Worm (Caenorhabditis elegans): ENCODE results near the gene grl-25.

DNA sequence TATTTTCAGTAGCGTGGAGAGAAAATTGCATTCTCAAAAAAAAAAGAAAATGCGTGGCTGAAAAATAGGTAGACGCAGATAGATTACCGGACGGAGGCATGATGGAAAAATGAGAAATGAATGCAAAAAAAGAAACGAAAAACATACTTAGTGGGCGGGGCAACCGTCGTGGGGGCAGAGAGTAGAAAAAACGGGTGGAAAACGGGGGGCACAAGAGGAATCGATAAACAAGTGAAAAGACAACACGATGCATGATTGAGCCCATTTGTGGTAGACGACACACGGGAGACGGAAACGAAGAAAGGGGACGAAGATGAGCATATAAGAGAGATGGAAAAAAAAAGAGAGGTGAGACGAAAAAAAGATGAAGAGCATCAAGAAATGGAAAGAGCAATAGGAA lies 26.5 kb downstream of the grl-25 start:
- no peak for TF ChIP-seq ama-1 (optimal IDR thresholded peaks at IDR 0.05)
- TF ChIP-seq pqm-1 (tag; optimal IDR thresholded peaks at IDR 0.05) = no peak
- no peak for TF ChIP-seq nhr-232 (tag; optimal IDR thresholded peaks at IDR 0.05)
- TF ChIP-seq nhr-11 (tag; optimal IDR thresholded peaks at IDR 0.05) = no peak
